Fruit fly (Drosophila melanogaster) whole organism, embryonic: ENCODE results near the gene NC2beta.

Experiments
- Ada2b ChIP-seq: fragments of 200-800 bp; sonication (Bioruptor generic); IDR thresholded peaks from 2 replicates; pipeline ENCODE4 v1.3.6; 2022; ENCODE audit warnings: missing biosample characterization, missing genetic modification characterization
- Adf1 ChIP-seq: fragments of 200-800 bp; sonication (Bioruptor generic); IDR thresholded peaks from 2 replicates; pipeline ENCODE4 v1.3.6; 2022; ENCODE audit warnings: missing biosample characterization, missing genetic modification characterization
- Bteb2 ChIP-seq: fragments of 200-800 bp; sonication (Bioruptor generic); optimal IDR thresholded peaks from 2 replicates; lab custom pipeline; 2016; ENCODE audit warnings: missing biosample characterization, missing genetic modification characterization
- CG15073 ChIP-seq: fragments of 200-800 bp; sonication (Bioruptor generic); optimal IDR thresholded peaks from 2 replicates; lab custom pipeline; 2016; ENCODE audit warnings: missing biosample characterization, missing genetic modification characterization
- CG16863 ChIP-seq: fragments of 200-800 bp; sonication (Bioruptor generic); optimal IDR thresholded peaks from 3 replicates; lab custom pipeline; 2016; ENCODE audit warnings: missing biosample characterization, missing genetic modification characterization
- CG2120 ChIP-seq: fragments of 200-800 bp; sonication (Bioruptor generic); optimal IDR thresholded peaks from 3 replicates; lab custom pipeline; 2016; ENCODE audit warnings: missing biosample characterization, missing genetic modification characterization
- CG2199 ChIP-seq: fragments of 200-800 bp; sonication (Bioruptor generic); IDR thresholded peaks from 3 replicates; pipeline ENCODE4 v1.3.6; 2022; ENCODE audit warnings: missing biosample characterization, missing genetic modification characterization
- CG30020 ChIP-seq: fragments of 200-800 bp; optimal IDR thresholded peaks from 2 replicates; lab custom pipeline; 2019; ENCODE audit warnings: missing biosample characterization, mild to moderate bottlenecking, missing genetic modification characterization, moderate library complexity
- CG30403 ChIP-seq: fragments of 200-800 bp; sonication (Bioruptor generic); optimal IDR thresholded peaks from 3 replicates; lab custom pipeline; 2016; ENCODE audit warnings: missing biosample characterization, missing genetic modification characterization
- CG4617 ChIP-seq: fragments of 200-800 bp; sonication (Bioruptor generic); optimal IDR thresholded peaks from 3 replicates; lab custom pipeline; 2016; ENCODE audit warnings: missing biosample characterization, missing genetic modification characterization, borderline replicate concordance
- CG4820 ChIP-seq: fragments of 200-800 bp; sonication (Bioruptor generic); optimal IDR thresholded peaks from 3 replicates; lab custom pipeline; 2016; ENCODE audit warnings: missing biosample characterization, missing genetic modification characterization
- CG6683 ChIP-seq: fragments of 200-800 bp; sonication (Bioruptor generic); optimal IDR thresholded peaks from 2 replicates; lab custom pipeline; 2017; ENCODE audit warnings: missing biosample characterization, mild to moderate bottlenecking, missing genetic modification characterization, missing genetic modification reagents
- CG6689 ChIP-seq: fragments of 200-800 bp; sonication (Bioruptor generic); IDR thresholded peaks from 2 replicates; pipeline ENCODE4 v1.3.6; 2022; ENCODE audit warnings: missing biosample characterization, missing genetic modification characterization
- CG9797 ChIP-seq: fragments of 200-800 bp; sonication (Bioruptor generic); optimal IDR thresholded peaks from 3 replicates; lab custom pipeline; 2018; ENCODE audit warnings: missing biosample characterization, mild to moderate bottlenecking, missing genetic modification characterization
- CoRest ChIP-seq: fragments of 200-800 bp; sonication (Bioruptor generic); optimal IDR thresholded peaks from 3 replicates; lab custom pipeline; 2018; ENCODE audit warnings: missing biosample characterization, mild to moderate bottlenecking, missing genetic modification characterization, moderate library complexity
- D ChIP-seq, 2 experiments: fragments of 200-800 bp in 1 of 2; fragments of >200 bp in 1 of 2; sonication (Bioruptor generic) in 1 of 2; optimal IDR thresholded peaks; 2 replicates in 1 of 2; 3 replicates in 1 of 2; lab custom pipeline; 2017; ENCODE audit warnings: mild to moderate bottlenecking in 1 of 2, missing biosample characterization in 1 of 2, missing genetic modification characterization in 1 of 2, missing genetic modification reagents in 1 of 2
- D19A ChIP-seq: fragments of 200-800 bp; optimal IDR thresholded peaks from 3 replicates; lab custom pipeline; 2019; ENCODE audit warnings: missing biosample characterization, mild to moderate bottlenecking, missing genetic modification characterization, moderate library complexity
- Dip3 ChIP-seq: fragments of 200-800 bp; sonication (Bioruptor generic); optimal IDR thresholded peaks from 3 replicates; lab custom pipeline; 2016; ENCODE audit warnings: missing biosample characterization, missing genetic modification characterization
- ERR ChIP-seq: fragments of 200-800 bp; sonication (Bioruptor generic); optimal IDR thresholded peaks from 2 replicates; lab custom pipeline; 2016; ENCODE audit warnings: missing biosample characterization, missing genetic modification characterization
- Lim3 ChIP-seq: fragments of 200-800 bp; sonication (Bioruptor generic); IDR thresholded peaks from 2 replicates; pipeline ENCODE4 v1.3.6; 2022; ENCODE audit warnings: missing biosample characterization, missing genetic modification characterization
- Meics ChIP-seq: fragments of 200-800 bp; sonication (Bioruptor generic); optimal IDR thresholded peaks from 2 replicates; lab custom pipeline; 2017; ENCODE audit warnings: missing biosample characterization, mild to moderate bottlenecking, missing genetic modification characterization
- Mrtf ChIP-seq: fragments of 200-800 bp; sonication (Bioruptor generic); IDR thresholded peaks from 3 replicates; pipeline ENCODE4 v1.3.6; 2022; ENCODE audit warnings: missing biosample characterization, missing genetic modification characterization
- Myb ChIP-seq: fragments of 200-800 bp; sonication (Bioruptor generic); optimal IDR thresholded peaks from 2 replicates; lab custom pipeline; 2016; ENCODE audit warnings: missing biosample characterization, missing genetic modification characterization
- NFAT ChIP-seq: fragments of 200-800 bp; sonication (Bioruptor generic); IDR thresholded peaks from 2 replicates; pipeline ENCODE4 v1.3.6; 2022; ENCODE audit warnings: missing biosample characterization, missing genetic modification characterization
- Oli ChIP-seq: fragments of 200-800 bp; sonication (Bioruptor generic); optimal IDR thresholded peaks from 2 replicates; lab custom pipeline; 2018; ENCODE audit warnings: missing biosample characterization, mild to moderate bottlenecking, missing genetic modification characterization, moderate library complexity
- Sox100B ChIP-seq: fragments of 200-800 bp; sonication (Bioruptor generic); optimal IDR thresholded peaks from 3 replicates; lab custom pipeline; 2018; ENCODE audit warnings: missing biosample characterization, mild to moderate bottlenecking, missing genetic modification characterization
- Stat92E ChIP-seq, 3 experiments: fragments of >200 bp in 2 of 3; fragments of 200-800 bp in 1 of 3; sonication (Bioruptor generic) in 1 of 3; optimal IDR thresholded peaks; 2 replicates each; lab custom pipeline; 2017 to 2019; ENCODE audit warnings: missing biosample characterization in 3 of 3, missing genetic modification characterization in 3 of 3, mild to moderate bottlenecking in 1 of 3, moderate library complexity in 1 of 3
- ap ChIP-seq: fragments of 200-800 bp; sonication (Bioruptor generic); IDR thresholded peaks from 2 replicates; pipeline ENCODE4 v1.3.6; 2022; ENCODE audit warnings: missing biosample characterization, missing genetic modification characterization
- chif ChIP-seq, 2 experiments: fragments of 200-800 bp; sonication (Bioruptor generic); optimal IDR thresholded peaks; 3 replicates each; lab custom pipeline; 2016; ENCODE audit warnings: missing biosample characterization in 2 of 2, missing genetic modification characterization in 2 of 2
- cwo ChIP-seq: fragments of 200-800 bp; sonication (Bioruptor generic); optimal IDR thresholded peaks from 3 replicates; lab custom pipeline; 2017; ENCODE audit warnings: missing biosample characterization, missing genetic modification characterization, mild to moderate bottlenecking, moderate library complexity, missing genetic modification reagents
- dmrt11E ChIP-seq: fragments of 200-800 bp; sonication (Bioruptor generic); optimal IDR thresholded peaks from 3 replicates; lab custom pipeline; 2018; ENCODE audit warnings: missing biosample characterization, mild to moderate bottlenecking, missing genetic modification characterization, moderate library complexity
- dysf ChIP-seq: fragments of 200-800 bp; sonication (Bioruptor generic); IDR thresholded peaks from 3 replicates; pipeline ENCODE4 v1.3.6; 2022; ENCODE audit warnings: missing biosample characterization, missing genetic modification characterization
- fu2 ChIP-seq: fragments of 200-800 bp; sonication (Bioruptor generic); optimal IDR thresholded peaks from 2 replicates; lab custom pipeline; 2016; ENCODE audit warnings: missing biosample characterization, missing genetic modification characterization
- grn ChIP-seq: fragments of 200-800 bp; sonication (Bioruptor generic); optimal IDR thresholded peaks from 3 replicates; lab custom pipeline; 2017; ENCODE audit warnings: missing biosample characterization, missing genetic modification characterization
- lab ChIP-seq: fragments of 200-800 bp; sonication (Bioruptor generic); optimal IDR thresholded peaks from 3 replicates; lab custom pipeline; 2017; ENCODE audit warnings: missing biosample characterization, missing genetic modification characterization, mild to moderate bottlenecking, moderate library complexity, missing genetic modification reagents
- lilli ChIP-seq: fragments of 200-800 bp; sonication (Bioruptor generic); optimal IDR thresholded peaks from 3 replicates; lab custom pipeline; 2016; ENCODE audit warnings: missing biosample characterization, missing genetic modification characterization
- nerfin-1 ChIP-seq: fragments of 200-800 bp; sonication (Bioruptor generic); optimal IDR thresholded peaks from 3 replicates; lab custom pipeline; 2019; ENCODE audit warnings: missing biosample characterization, mild to moderate bottlenecking, missing genetic modification characterization, moderate library complexity
- nmo ChIP-seq: fragments of 200-800 bp; sonication (Bioruptor generic); optimal IDR thresholded peaks from 2 replicates; lab custom pipeline; 2018; ENCODE audit warnings: missing biosample characterization, mild to moderate bottlenecking, missing genetic modification characterization, moderate library complexity
- onecut ChIP-seq: fragments of 200-800 bp; sonication (Bioruptor generic); IDR thresholded peaks from 2 replicates; pipeline ENCODE4 v1.3.6; 2022; ENCODE audit warnings: missing biosample characterization, missing genetic modification characterization
- prd ChIP-seq, 3 experiments: fragments of >200 bp in 2 of 3; fragments of 200-800 bp in 1 of 3; sonication (Bioruptor generic) in 1 of 3; optimal IDR thresholded peaks in 2 of 3; IDR thresholded peaks in 1 of 3; 2 replicates in 2 of 3; 3 replicates in 1 of 3; pipeline versions ENCODE4 v1.3.6 to Lab custom; 2017 to 2022; ENCODE audit warnings: missing biosample characterization in 1 of 3, missing genetic modification characterization in 1 of 3
- sd ChIP-seq: fragments of 200-800 bp; sonication (Bioruptor generic); optimal IDR thresholded peaks from 3 replicates; lab custom pipeline; 2018; ENCODE audit warnings: missing biosample characterization, mild to moderate bottlenecking, missing genetic modification characterization, moderate library complexity
- sens ChIP-seq: fragments of 200-800 bp; sonication (Bioruptor generic); peaks from one replicate; lab custom pipeline; 2016; ENCODE audit warnings: missing biosample characterization, missing genetic modification characterization
- sens-2 ChIP-seq: fragments of 200-800 bp; sonication (Bioruptor generic); IDR thresholded peaks from 2 replicates; pipeline ENCODE4 v1.3.6; 2022; ENCODE audit warnings: missing biosample characterization, missing genetic modification characterization
- ssp ChIP-seq: fragments of 200-800 bp; sonication (Bioruptor generic); IDR thresholded peaks from 2 replicates; pipeline ENCODE4 v1.3.6; 2022; ENCODE audit warnings: missing biosample characterization, missing genetic modification characterization
- tgo ChIP-seq: fragments of 200-800 bp; sonication (Bioruptor generic); IDR thresholded peaks from 3 replicates; pipeline ENCODE4 v1.3.6; 2022; ENCODE audit warnings: missing biosample characterization, missing genetic modification characterization

The NC2beta gene

dm6 chr2L:15052805-15053388, 45.3 kb downstream of the NC2beta start:
- TF ChIP-seq CG4820 (peak; percentile 26), Oli (tag; lab: Kevin White, UChicago) (peak; percentile 11), Lim3 (GFP tag; lab: Robert Waterston, UW) (no peak), ap (GFP tag; lab: Robert Waterston, UW) (peak; percentile 27; the same call in 1 of the 2 replicates), Sox100B (peak; percentile 32), sens (GFP tag; lab: Kevin White, UChicago) (peak; percentile 76), prd (optimal IDR thresholded peaks at IDR 0.05; lab: Kevin White, UChicago) (no peak), prd (GFP tag; IDR thresholded peaks at IDR 0.05; lab: Robert Waterston, UW) (0 out of 3 replicates have a peak, but pooled peaks have one; percentile 18), CG6689 (GFP tag; lab: Robert Waterston, UW) (peak; percentile 36; the same call in 1 of the 2 replicates), chif (GFP tag; optimal IDR thresholded peaks at IDR 0.05; lab: Kevin White, UChicago) (peak in 1 of 2 experiments; percentile 27), onecut (GFP tag; lab: Robert Waterston, UW) (no peak), cwo (GFP tag; lab: Kevin White, UChicago) (no peak), Adf1 (no peak), CG2120 (GFP tag; lab: Kevin White, UChicago) (peak; percentile 9), Myb (no peak), lilli (peak; percentile 14), D (optimal IDR thresholded peaks at IDR 0.05; lab: Kevin White, UChicago) (no peak), D (GFP tag; optimal IDR thresholded peaks at IDR 0.05; lab: Kevin White, UChicago) (no peak), ssp (GFP tag; lab: Robert Waterston, UW) (no peak), dysf (GFP tag; lab: Robert Waterston, UW) (peak; percentile 57; the same call in 2 of the 3 replicates), CG30403 (peak; percentile 8), sens-2 (no peak), lab (GFP tag; lab: Kevin White, UChicago) (peak; percentile 10), Meics (GFP tag; lab: Kevin White, UChicago) (peak; percentile 24), CG15073 (peak; percentile 91), Ada2b (GFP tag; lab: Robert Waterston, UW) (0 out of 2 replicates have a peak, but pooled peaks have one; percentile 13), tgo (GFP tag; lab: Robert Waterston, UW) (0 out of 3 replicates have a peak, but pooled peaks have one; percentile 35), Dip3 (GFP tag; lab: Kevin White, UChicago) (no peak), CG16863 (GFP tag; lab: Kevin White, UChicago) (no peak), NFAT (GFP tag; lab: Robert Waterston, UW) (no peak), nerfin-1 (no peak), nmo (GFP tag; lab: Kevin White, UChicago) (no peak), grn (peak; percentile 24)

- TF ChIP-seq Stat92E (GFP tag; optimal IDR thresholded peaks at IDR 0.05; lab: Kevin White, UChicago) (no peak), Sox100B (no peak), Bteb2 (no peak), CG30020 (tag; lab: Kevin White, UChicago) (no peak), CG4617 (GFP tag; lab: Kevin White, UChicago) (no peak), dmrt11E (tag; lab: Kevin White, UChicago) (no peak), fu2 (GFP tag; lab: Kevin White, UChicago) (no peak), ERR (GFP tag; lab: Kevin White, UChicago) (no peak), Mrtf (GFP tag; lab: Robert Waterston, UW) (no peak), CG6683 (GFP tag; lab: Kevin White, UChicago) (no peak), sens (GFP tag; lab: Kevin White, UChicago) (peak; percentile 55), D19A (tag; lab: Kevin White, UChicago) (no peak), CG2199 (peak; percentile 55; the same call in 1 of the 3 replicates), CoRest (no peak), CG9797 (GFP tag; lab: Kevin White, UChicago) (no peak), sd (tag; lab: Kevin White, UChicago) (peak; percentile 28)
Observed at dm6 chr2L:15055105-15055504, 47.5 kb downstream of the NC2beta start.
